Fruit fly (Drosophila melanogaster) S2 (cell line): ENCODE data around the gene CG16852.

Source experiments
- CG8478 ChIP-seq: fragments of >200 bp; optimal IDR thresholded peaks from 2 replicates; lab custom pipeline; 2018
- CTCF ChIP-seq, 2 experiments: fragments of >200 bp; optimal IDR thresholded peaks; 2 replicates each; lab custom pipeline; 2018

CG16852 gene

DNA sequence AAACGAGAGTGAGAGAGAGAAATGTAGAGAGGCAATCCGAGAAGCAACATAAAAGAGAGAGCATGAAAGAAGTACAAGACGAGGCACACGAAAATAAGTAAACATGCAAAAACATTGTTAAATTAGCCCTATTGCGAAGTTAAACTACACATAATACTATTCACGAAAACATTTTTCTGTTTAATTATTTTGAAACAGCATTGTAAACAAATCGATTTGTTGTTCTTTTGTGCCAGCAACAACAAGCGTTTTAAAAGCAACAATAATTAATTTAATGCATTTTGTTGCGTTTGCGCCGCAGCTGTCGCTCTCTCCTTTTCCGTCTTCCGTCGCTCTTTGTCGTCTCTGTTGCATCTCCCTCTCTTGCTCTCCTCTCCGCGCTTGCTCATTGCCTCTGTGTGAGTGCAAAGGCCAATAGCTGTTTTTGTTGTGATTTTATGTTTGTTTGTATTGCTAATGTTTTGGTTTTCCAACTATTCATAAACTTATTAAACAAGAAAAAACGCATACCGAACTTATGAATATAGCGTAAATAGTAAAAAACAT is 10.0 kb downstream of the CG16852 start:
- no peak for TF ChIP-seq CTCF (optimal IDR thresholded peaks at IDR 0.05; lab: Kevin White, UChicago)
- TF ChIP-seq CG8478: no peak

DNA sequence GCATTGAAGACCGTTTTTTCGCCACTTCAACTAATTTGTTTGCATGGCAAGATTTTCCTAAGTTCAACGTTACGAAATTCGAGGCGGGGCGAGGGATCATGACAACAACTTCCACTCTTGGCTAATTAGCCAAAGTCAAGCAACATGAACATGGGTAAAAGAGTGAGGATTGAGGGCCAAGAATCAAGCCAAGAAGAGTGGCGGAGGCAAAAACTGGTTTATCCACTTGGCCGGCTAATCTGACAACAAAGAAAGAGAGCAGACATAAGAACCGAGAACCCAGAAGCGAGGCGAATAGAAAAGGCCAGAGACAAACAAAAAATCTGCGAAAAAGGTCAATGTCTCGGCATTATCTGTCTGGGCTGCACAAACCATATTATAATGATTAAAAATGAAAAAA is 12.1 kb downstream of the CG16852 start:
- TF ChIP-seq CG8478 (no peak), CTCF (optimal IDR thresholded peaks at IDR 0.05; lab: Kevin White, UChicago) (no peak)

DNA sequence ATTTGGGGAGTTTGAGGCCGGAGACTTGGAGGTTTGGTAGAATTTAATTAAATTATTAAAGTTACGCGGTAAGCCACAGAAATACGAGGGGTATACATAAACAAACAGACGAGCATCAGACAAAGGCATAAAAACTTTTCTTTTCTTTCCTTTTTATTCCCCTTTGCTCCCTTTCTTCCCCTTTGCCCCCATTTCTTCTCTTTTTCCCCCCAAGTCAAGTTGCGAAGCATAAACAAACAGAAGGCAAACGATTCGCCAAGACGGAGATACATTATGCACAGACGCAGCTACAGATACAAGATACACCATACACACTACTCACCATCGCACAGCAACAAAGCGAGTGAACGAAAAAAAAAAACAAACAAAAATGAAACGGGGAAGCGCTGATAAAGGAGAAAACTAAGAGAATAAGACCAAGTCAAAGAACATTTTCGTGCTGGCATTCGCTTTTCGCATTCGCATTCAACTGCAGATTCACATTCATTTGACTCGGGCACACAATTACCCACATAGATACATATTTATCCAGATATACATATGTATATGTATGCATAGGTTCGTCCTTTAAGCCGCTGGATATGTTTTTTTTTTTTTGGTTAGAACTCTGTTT is 14.1 kb downstream of the CG16852 start:
- TF ChIP-seq CTCF (optimal IDR thresholded peaks at IDR 0.05; lab: Kevin White, UChicago): no peak
- no peak for TF ChIP-seq CG8478

DNA sequence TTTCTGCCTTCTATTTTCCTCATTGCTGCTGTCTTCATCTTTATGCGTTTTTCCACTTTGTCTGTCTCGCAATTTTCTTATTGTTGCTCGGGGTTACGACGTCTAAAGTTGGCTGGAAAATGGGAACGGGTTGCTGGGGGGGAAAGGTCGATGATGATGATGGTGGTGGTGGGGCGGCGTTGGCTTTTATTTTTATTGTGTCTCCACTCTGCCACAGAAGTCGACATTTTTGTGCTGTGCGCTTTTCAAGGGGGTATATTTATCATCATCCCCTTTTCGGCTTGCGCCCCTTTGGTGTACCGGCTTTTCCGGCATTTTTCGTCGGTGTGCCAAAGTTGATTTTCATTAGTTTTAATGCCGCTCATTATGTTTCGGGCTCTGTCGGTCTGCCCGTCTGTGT is 14.8 kb downstream of the CG16852 start:
- TF ChIP-seq CTCF (optimal IDR thresholded peaks at IDR 0.05; lab: Kevin White, UChicago): no peak

DNA sequence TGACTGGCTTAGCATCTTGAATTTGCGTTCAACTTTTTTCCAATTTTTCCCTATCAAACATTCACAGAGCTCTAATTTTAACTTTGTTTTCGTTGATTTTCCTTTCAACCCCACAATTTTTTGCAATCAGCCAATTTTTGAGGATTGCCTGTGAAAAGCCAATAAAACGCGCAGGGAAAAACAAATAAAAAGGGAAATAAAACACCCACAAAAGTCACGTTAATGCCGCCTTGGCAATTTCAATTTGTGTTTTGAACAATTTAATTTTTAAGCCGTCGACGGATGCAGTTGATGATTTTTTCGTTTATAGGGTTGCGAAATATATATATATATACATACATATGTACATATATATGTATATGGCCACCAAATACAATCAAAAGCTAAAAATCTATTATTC is 28.4 kb downstream of the CG16852 start:
- TF ChIP-seq CTCF (optimal IDR thresholded peaks at IDR 0.05; lab: Kevin White, UChicago) (no peak), CG8478 (no peak)

DNA sequence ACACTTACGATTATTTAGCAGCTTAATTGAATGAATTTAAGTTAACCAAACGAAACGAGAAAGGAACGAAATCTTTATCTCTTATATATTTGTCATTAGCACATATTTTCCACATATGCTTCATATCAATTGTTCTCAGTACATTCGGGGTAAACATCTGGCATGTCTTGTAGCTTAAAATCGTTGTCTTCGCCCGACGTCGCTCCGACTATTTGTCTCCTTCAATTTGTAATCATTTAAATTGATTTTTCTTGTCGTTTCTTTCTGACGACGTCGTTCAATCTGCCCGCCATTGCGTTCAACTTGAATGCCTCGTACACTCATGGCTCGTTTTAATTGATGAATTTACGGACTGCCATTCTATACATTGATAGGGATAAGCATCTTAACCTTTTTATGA is 29.5 kb downstream of the CG16852 start:
- TF ChIP-seq CG8478 (no peak), CTCF (optimal IDR thresholded peaks at IDR 0.05; lab: Kevin White, UChicago) (no peak)

DNA sequence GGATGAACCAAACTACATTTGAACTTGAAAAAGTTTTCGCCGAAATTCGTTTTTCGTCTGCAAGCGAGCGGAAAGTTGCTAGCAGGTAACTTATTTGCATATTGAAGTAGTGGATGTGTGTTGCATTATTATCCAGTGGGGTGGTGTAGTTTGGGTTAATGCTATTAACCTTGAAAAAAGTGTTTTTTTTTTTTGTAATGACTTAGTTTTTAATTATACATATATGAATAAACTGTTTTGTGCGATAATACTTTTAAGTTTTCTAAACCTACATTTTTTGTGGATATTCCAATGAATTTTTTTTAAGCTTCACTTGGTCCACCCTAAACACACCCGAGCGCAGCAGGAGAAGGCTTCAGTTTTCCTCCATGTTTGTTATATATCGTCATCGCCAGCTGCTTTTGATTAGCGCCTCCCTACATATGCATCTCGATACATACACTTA is 30.5 kb downstream of the CG16852 start:
- TF ChIP-seq CG8478 (no peak), CTCF (optimal IDR thresholded peaks at IDR 0.05; lab: Kevin White, UChicago) (no peak)

DNA sequence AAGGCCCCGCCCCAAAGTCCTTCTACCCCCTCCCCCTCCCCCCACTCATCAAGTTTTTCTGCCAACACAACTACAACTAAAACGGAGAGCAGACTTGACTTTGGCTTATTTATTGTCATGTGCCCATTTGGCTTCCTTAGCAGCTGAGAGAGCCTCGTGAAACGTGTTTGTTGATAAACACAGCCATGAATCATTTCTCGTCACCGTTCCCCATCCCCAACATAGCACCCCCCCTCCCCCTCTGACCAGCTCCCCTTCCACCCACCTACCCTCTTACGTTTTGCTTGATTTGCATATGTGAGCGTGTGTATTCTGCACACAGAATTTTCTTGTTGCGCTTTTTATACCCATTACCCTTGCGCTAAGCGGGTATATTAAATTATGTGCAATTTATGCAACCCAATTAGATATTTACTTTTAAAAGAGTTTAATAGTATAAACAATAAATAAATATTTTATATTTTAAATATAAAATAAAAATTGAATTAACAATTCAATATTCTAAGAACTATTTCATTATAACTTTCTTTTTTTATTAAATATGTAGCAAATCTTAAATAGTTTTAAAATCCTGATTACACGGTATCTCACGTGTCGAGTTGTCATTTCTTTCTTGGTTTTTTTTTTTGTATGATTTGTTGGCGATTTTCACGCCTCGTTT is 31.4 kb downstream of the CG16852 start:
- TF ChIP-seq CG8478 (no peak), CTCF (optimal IDR thresholded peaks at IDR 0.05; lab: Kevin White, UChicago) (no peak)

DNA sequence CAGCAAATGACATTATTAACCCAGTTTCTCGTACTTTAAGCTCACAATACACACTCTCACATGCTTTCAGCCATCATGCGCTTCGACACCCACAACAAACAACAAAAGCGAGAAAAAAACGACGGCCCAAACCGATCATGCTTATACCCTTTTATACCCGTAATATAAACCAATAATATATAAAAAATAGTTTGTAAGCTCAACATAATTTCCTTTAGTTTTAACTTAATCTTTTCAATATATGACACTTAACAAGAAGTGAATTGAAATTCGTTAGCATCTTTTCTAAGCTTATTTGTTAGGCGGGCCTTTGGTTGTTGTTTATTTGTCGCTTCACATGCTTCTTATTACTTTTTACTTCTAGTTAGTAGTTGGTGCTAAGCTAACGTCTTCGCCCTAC is 46.1 kb downstream of the CG16852 start:
- TF ChIP-seq CTCF (optimal IDR thresholded peaks at IDR 0.05; lab: Kevin White, UChicago): no peak
- TF ChIP-seq CG8478: no peak
